Worm (Caenorhabditis elegans) whole organism, L1 larva: ENCODE data around the gene col-146.

ENCODE experiments used
- fkh-8 ChIP-seq: sonication (generic microtip); optimal IDR thresholded peaks from 2 replicates; lab custom pipeline; 2016; ENCODE audit warnings: mild to moderate bottlenecking, missing genetic modification characterization, missing compliant biosample characterization
- lin-15B ChIP-seq: fragments of 150-350 bp; sonication (generic microtip); optimal IDR thresholded peaks from 3 replicates; lab custom pipeline; 2014; ENCODE audit warnings: missing biosample characterization, missing genetic modification characterization
- lin-35 ChIP-seq, 2 experiments: fragments of 150-350 bp; optimal IDR thresholded peaks; 2 replicates each; lab custom pipeline; 2014; ENCODE audit warnings: missing biosample characterization in 2 of 2, missing genetic modification characterization in 2 of 2, missing genetic modification reagents in 2 of 2
- nhr-11 ChIP-seq: fragments of 150-350 bp; optimal IDR thresholded peaks from 2 replicates; lab custom pipeline; 2014; ENCODE audit warnings: missing biosample characterization, missing genetic modification characterization
- nhr-12 ChIP-seq: sonication (generic microtip); optimal IDR thresholded peaks from 2 replicates; lab custom pipeline; 2017; ENCODE audit warnings: missing biosample characterization, missing genetic modification characterization
- rnt-1 ChIP-seq: sonication (generic microtip); optimal IDR thresholded peaks from 2 replicates; lab custom pipeline; 2016; ENCODE audit warnings: mild to moderate bottlenecking, missing genetic modification characterization, moderate library complexity, missing compliant biosample characterization
- tlp-1 ChIP-seq: fragments of 150-350 bp; optimal IDR thresholded peaks from 2 replicates; lab custom pipeline; 2014; ENCODE audit warnings: missing biosample characterization, missing genetic modification characterization
- vab-15 ChIP-seq: sonication (generic microtip); optimal IDR thresholded peaks from 2 replicates; lab custom pipeline; 2017; ENCODE audit warnings: missing genotype, mild to moderate bottlenecking, missing genetic modification characterization, missing compliant biosample characterization
- ztf-11 ChIP-seq, 2 experiments: sonication (generic microtip); optimal IDR thresholded peaks; 2 replicates each; lab custom pipeline; 2016 to 2017; ENCODE audit warnings: missing genetic modification characterization in 2 of 2, missing biosample characterization in 1 of 2, missing compliant biosample characterization in 1 of 2

DNA sequence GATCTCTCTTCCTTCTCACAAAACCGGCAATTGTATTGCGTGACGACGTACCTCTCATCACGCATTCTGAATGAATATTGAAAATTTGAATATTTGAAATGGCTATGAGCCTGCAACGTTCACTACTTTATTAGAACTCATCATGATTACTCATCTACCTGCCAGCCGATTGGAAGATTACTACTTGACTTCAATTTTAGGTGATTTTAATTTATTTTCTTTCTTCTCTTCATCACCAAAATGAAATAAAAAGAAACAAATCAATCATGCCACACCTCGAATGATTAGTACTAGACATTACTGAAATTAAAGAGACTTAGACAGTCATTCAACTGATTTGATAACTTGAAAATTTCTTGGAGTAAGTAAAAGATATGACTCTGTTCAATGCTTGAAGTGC is 45.5 kb upstream of the col-146 start:
- no peak for TF ChIP-seq lin-15B
- TF ChIP-seq nhr-11, result no peak
- no peak for TF ChIP-seq ztf-11 (tag; optimal IDR thresholded peaks at IDR 0.05; lab: Kevin White, UChicago)
- TF ChIP-seq fkh-8, result no peak
- no peak for TF ChIP-seq vab-15 (tag; lab: Kevin White, UChicago)
- TF ChIP-seq nhr-12 (tag; lab: Kevin White, UChicago), result no peak
- no peak for TF ChIP-seq lin-35 (GFP tag; optimal IDR thresholded peaks at IDR 0.05; lab: Kevin White, UChicago)
- TF ChIP-seq tlp-1, result no peak
- TF ChIP-seq rnt-1 (tag; lab: Kevin White, UChicago), result no peak
